Fruit fly (Drosophila melanogaster) whole organism, embryonic: ENCODE data around the gene pico.

Experiments used
- BEAF-32 ChIP-seq: fragments of 200-800 bp; sonication (Bioruptor generic); optimal IDR thresholded peaks from 3 replicates; lab custom pipeline; 2017; ENCODE audit warnings: missing biosample characterization, missing genetic modification characterization, mild to moderate bottlenecking, moderate library complexity, missing genetic modification reagents
- Bdp1 ChIP-seq: fragments of 200-800 bp; sonication (Bioruptor generic); optimal IDR thresholded peaks from 3 replicates; lab custom pipeline; 2016; ENCODE audit warnings: missing biosample characterization, missing genetic modification characterization
- CG10543 ChIP-seq: fragments of 200-800 bp; sonication (Bioruptor generic); optimal IDR thresholded peaks from 3 replicates; lab custom pipeline; 2017; ENCODE audit warnings: missing biosample characterization, mild to moderate bottlenecking, missing genetic modification characterization, moderate library complexity
- CG11560 ChIP-seq: fragments of 200-800 bp; sonication (Bioruptor generic); IDR thresholded peaks from 3 replicates; pipeline ENCODE4 v1.3.6; 2022; ENCODE audit warnings: missing biosample characterization, missing genetic modification characterization
- CG12236 ChIP-seq: fragments of 200-800 bp; sonication (Bioruptor generic); optimal IDR thresholded peaks from 2 replicates; lab custom pipeline; 2016; ENCODE audit warnings: missing biosample characterization, missing genetic modification characterization
- CG16813 ChIP-seq: fragments of 200-800 bp; sonication (Bioruptor generic); IDR thresholded peaks from 3 replicates; pipeline ENCODE4 v1.3.6; 2022; ENCODE audit warnings: missing biosample characterization, missing genetic modification characterization; ENCODE audit not compliant: partially characterized antibody
- CG16815 ChIP-seq: fragments of 200-800 bp; sonication (Bioruptor generic); optimal IDR thresholded peaks from 3 replicates; lab custom pipeline; 2017; ENCODE audit warnings: missing biosample characterization, mild to moderate bottlenecking, missing genetic modification characterization
- CG17359 ChIP-seq: fragments of 200-800 bp; sonication (Bioruptor generic); optimal IDR thresholded peaks from 3 replicates; lab custom pipeline; 2018; ENCODE audit warnings: missing biosample characterization, mild to moderate bottlenecking, missing genetic modification characterization, moderate library complexity
- CG17568 ChIP-seq: fragments of 200-800 bp; sonication (Bioruptor generic); optimal IDR thresholded peaks from 2 replicates; lab custom pipeline; 2018; ENCODE audit warnings: missing biosample characterization, mild to moderate bottlenecking, missing genetic modification characterization, moderate library complexity
- CG17612 ChIP-seq: fragments of 200-800 bp; sonication (Bioruptor generic); IDR thresholded peaks from 2 replicates; pipeline ENCODE4 v1.3.6; 2022; ENCODE audit warnings: missing biosample characterization, missing genetic modification characterization
- CG17912 ChIP-seq: fragments of 200-800 bp; sonication (Bioruptor generic); optimal IDR thresholded peaks from 2 replicates; lab custom pipeline; 2018; ENCODE audit warnings: missing biosample characterization, mild to moderate bottlenecking, missing genetic modification characterization
- CG2129 ChIP-seq: fragments of 200-800 bp; sonication (Bioruptor generic); IDR thresholded peaks from 2 replicates; pipeline ENCODE4 v1.3.6; 2022; ENCODE audit warnings: missing biosample characterization, missing genetic modification characterization; ENCODE audit not compliant: partially characterized antibody
- CG2202 ChIP-seq: fragments of 200-800 bp; sonication (Bioruptor generic); optimal IDR thresholded peaks from 2 replicates; lab custom pipeline; 2018; ENCODE audit warnings: missing biosample characterization, mild to moderate bottlenecking, missing genetic modification characterization
- CG2875 ChIP-seq: fragments of 200-800 bp; sonication (Bioruptor generic); optimal IDR thresholded peaks from 2 replicates; lab custom pipeline; 2017; ENCODE audit warnings: missing biosample characterization, mild to moderate bottlenecking, missing genetic modification characterization, missing genetic modification reagents
- CG2889 ChIP-seq: fragments of 200-800 bp; sonication (Bioruptor generic); IDR thresholded peaks from 3 replicates; pipeline ENCODE4 v1.3.6; 2022; ENCODE audit warnings: missing biosample characterization, missing genetic modification characterization
- CG3847 ChIP-seq: fragments of 200-800 bp; sonication (Bioruptor generic); IDR thresholded peaks from 2 replicates; pipeline ENCODE4 v1.3.6; 2022; ENCODE audit warnings: missing biosample characterization, missing genetic modification characterization
- CG42726 ChIP-seq: fragments of 200-800 bp; sonication (Bioruptor generic); IDR thresholded peaks from 2 replicates; pipeline ENCODE4 v1.3.6; 2022; ENCODE audit warnings: missing biosample characterization, missing genetic modification characterization; ENCODE audit not compliant: partially characterized antibody
- CG4617 ChIP-seq: fragments of 200-800 bp; sonication (Bioruptor generic); optimal IDR thresholded peaks from 3 replicates; lab custom pipeline; 2016; ENCODE audit warnings: missing biosample characterization, missing genetic modification characterization, borderline replicate concordance
- CG6791 ChIP-seq: fragments of 200-800 bp; sonication (Bioruptor generic); IDR thresholded peaks from 3 replicates; pipeline ENCODE4 v1.3.6; 2022; ENCODE audit warnings: missing biosample characterization, missing genetic modification characterization; ENCODE audit not compliant: partially characterized antibody
- CG6854 ChIP-seq: fragments of 200-800 bp; sonication (Bioruptor generic); optimal IDR thresholded peaks from 3 replicates; lab custom pipeline; 2017; ENCODE audit warnings: missing biosample characterization, mild to moderate bottlenecking, missing genetic modification characterization
- CG8765 ChIP-seq: fragments of 200-800 bp; sonication (Bioruptor generic); IDR thresholded peaks from 2 replicates; pipeline ENCODE4 v1.3.6; 2022; ENCODE audit warnings: missing biosample characterization, missing genetic modification characterization
- CrebB ChIP-seq: fragments of 200-800 bp; sonication (Bioruptor generic); optimal IDR thresholded peaks from 3 replicates; lab custom pipeline; 2018; ENCODE audit warnings: missing biosample characterization, mild to moderate bottlenecking, missing genetic modification characterization
- D19B ChIP-seq: fragments of 200-800 bp; sonication (Bioruptor generic); optimal IDR thresholded peaks from 2 replicates; lab custom pipeline; 2017; ENCODE audit warnings: missing biosample characterization, mild to moderate bottlenecking, missing genetic modification characterization
- Dek ChIP-seq: fragments of 200-800 bp; sonication (Bioruptor generic); optimal IDR thresholded peaks from 3 replicates; lab custom pipeline; 2019; ENCODE audit warnings: missing biosample characterization, mild to moderate bottlenecking, missing genetic modification characterization, moderate library complexity
- Fer1 ChIP-seq: fragments of 200-800 bp; sonication (Bioruptor generic); optimal IDR thresholded peaks from 2 replicates; lab custom pipeline; 2017; ENCODE audit warnings: missing biosample characterization, mild to moderate bottlenecking, missing genetic modification characterization
- Fer3 ChIP-seq: fragments of 200-800 bp; sonication (Bioruptor generic); optimal IDR thresholded peaks from 2 replicates; lab custom pipeline; 2018; ENCODE audit warnings: missing biosample characterization, mild to moderate bottlenecking, missing genetic modification characterization, moderate library complexity
- Hsf ChIP-seq: fragments of 200-800 bp; sonication (Bioruptor generic); optimal IDR thresholded peaks from 3 replicates; lab custom pipeline; 2016; ENCODE audit warnings: missing biosample characterization, missing genetic modification characterization
- Meics ChIP-seq: fragments of 200-800 bp; sonication (Bioruptor generic); optimal IDR thresholded peaks from 2 replicates; lab custom pipeline; 2017; ENCODE audit warnings: missing biosample characterization, mild to moderate bottlenecking, missing genetic modification characterization
- Myb ChIP-seq: fragments of 200-800 bp; sonication (Bioruptor generic); optimal IDR thresholded peaks from 2 replicates; lab custom pipeline; 2016; ENCODE audit warnings: missing biosample characterization, missing genetic modification characterization
- Six4 ChIP-seq: fragments of 200-800 bp; sonication (Bioruptor generic); optimal IDR thresholded peaks from 2 replicates; lab custom pipeline; 2016; ENCODE audit warnings: missing biosample characterization, missing genetic modification characterization
- Taf1 ChIP-seq: fragments of 200-800 bp; sonication (Bioruptor generic); IDR thresholded peaks from 2 replicates; pipeline ENCODE4 v1.3.6; 2022; ENCODE audit warnings: missing biosample characterization, missing genetic modification characterization
- abd-A ChIP-seq: fragments of 200-800 bp; sonication (Bioruptor generic); optimal IDR thresholded peaks from 3 replicates; lab custom pipeline; 2019; ENCODE audit warnings: missing biosample characterization, mild to moderate bottlenecking, missing genetic modification characterization, moderate library complexity
- ap ChIP-seq: fragments of 200-800 bp; sonication (Bioruptor generic); IDR thresholded peaks from 2 replicates; pipeline ENCODE4 v1.3.6; 2022; ENCODE audit warnings: missing biosample characterization, missing genetic modification characterization
- ato ChIP-seq: fragments of 200-800 bp; sonication (Bioruptor generic); IDR thresholded peaks from 2 replicates; pipeline ENCODE4 v1.3.6; 2022; ENCODE audit warnings: missing biosample characterization, missing genetic modification characterization; ENCODE audit not compliant: partially characterized antibody
- cwo ChIP-seq: fragments of 200-800 bp; sonication (Bioruptor generic); optimal IDR thresholded peaks from 3 replicates; lab custom pipeline; 2017; ENCODE audit warnings: missing biosample characterization, missing genetic modification characterization, mild to moderate bottlenecking, moderate library complexity, missing genetic modification reagents
- grn ChIP-seq: fragments of 200-800 bp; sonication (Bioruptor generic); optimal IDR thresholded peaks from 3 replicates; lab custom pipeline; 2017; ENCODE audit warnings: missing biosample characterization, missing genetic modification characterization
- gsb-n ChIP-seq: fragments of 200-800 bp; sonication (Bioruptor generic); optimal IDR thresholded peaks from 3 replicates; lab custom pipeline; 2018; ENCODE audit warnings: missing biosample characterization, mild to moderate bottlenecking, missing genetic modification characterization
- hth ChIP-seq: fragments of >200 bp; optimal IDR thresholded peaks from 2 replicates; lab custom pipeline; 2017; ENCODE audit warnings: inconsistent platforms
- ken ChIP-seq: fragments of 200-800 bp; sonication (Bioruptor generic); IDR thresholded peaks from 3 replicates; pipeline ENCODE4 v1.3.6; 2022; ENCODE audit warnings: missing biosample characterization, missing genetic modification characterization
- lilli ChIP-seq: fragments of 200-800 bp; sonication (Bioruptor generic); optimal IDR thresholded peaks from 3 replicates; lab custom pipeline; 2016; ENCODE audit warnings: missing biosample characterization, missing genetic modification characterization
- mld ChIP-seq: fragments of 200-800 bp; sonication (Bioruptor generic); IDR thresholded peaks from 3 replicates; pipeline ENCODE4 v1.3.6; 2022; ENCODE audit warnings: missing biosample characterization, missing genetic modification characterization; ENCODE audit not compliant: partially characterized antibody
- nmo ChIP-seq: fragments of 200-800 bp; sonication (Bioruptor generic); optimal IDR thresholded peaks from 2 replicates; lab custom pipeline; 2018; ENCODE audit warnings: missing biosample characterization, mild to moderate bottlenecking, missing genetic modification characterization, moderate library complexity
- odd ChIP-seq: fragments of 200-800 bp; sonication (Bioruptor generic); optimal IDR thresholded peaks from 2 replicates; lab custom pipeline; 2017; ENCODE audit warnings: missing biosample characterization, mild to moderate bottlenecking, missing genetic modification characterization
- p53 ChIP-seq: fragments of 200-800 bp; sonication (Bioruptor generic); optimal IDR thresholded peaks from 2 replicates; lab custom pipeline; 2016; ENCODE audit warnings: missing biosample characterization, missing genetic modification characterization
- pan ChIP-seq, 4 experiments: fragments of >200 bp in 3 of 4; fragments of 200-800 bp in 1 of 4; sonication (Bioruptor generic) in 1 of 4; optimal IDR thresholded peaks in 3 of 4; IDR thresholded peaks in 1 of 4; 2 replicates each; pipeline versions ENCODE4 v1.3.6 to Lab custom; 2017 to 2022; ENCODE audit warnings: missing biosample characterization in 2 of 4, missing genetic modification characterization in 2 of 4, mixed read lengths in 1 of 4
- rib ChIP-seq: fragments of 200-800 bp; sonication (Bioruptor generic); IDR thresholded peaks from 2 replicates; pipeline ENCODE4 v1.3.6; 2022; ENCODE audit warnings: missing biosample characterization, missing genetic modification characterization
- salm ChIP-seq: fragments of 200-800 bp; sonication (Bioruptor generic); optimal IDR thresholded peaks from 2 replicates; lab custom pipeline; 2018; ENCODE audit warnings: missing biosample characterization, mild to moderate bottlenecking, missing genetic modification characterization
- sens-2 ChIP-seq: fragments of 200-800 bp; sonication (Bioruptor generic); IDR thresholded peaks from 2 replicates; pipeline ENCODE4 v1.3.6; 2022; ENCODE audit warnings: missing biosample characterization, missing genetic modification characterization
- slbo ChIP-seq: fragments of 200-800 bp; sonication (Bioruptor generic); IDR thresholded peaks from 2 replicates; pipeline ENCODE4 v1.3.6; 2022; ENCODE audit warnings: missing biosample characterization, missing genetic modification characterization
- twi ChIP-seq: fragments of 200-800 bp; optimal IDR thresholded peaks from 2 replicates; lab custom pipeline; 2019; ENCODE audit warnings: missing biosample characterization, mild to moderate bottlenecking, missing genetic modification characterization, moderate library complexity
- vfl ChIP-seq: fragments of 200-800 bp; sonication (Bioruptor generic); optimal IDR thresholded peaks from 2 replicates; lab custom pipeline; 2016; ENCODE audit warnings: missing biosample characterization, missing genetic modification characterization

pico gene

DNA sequence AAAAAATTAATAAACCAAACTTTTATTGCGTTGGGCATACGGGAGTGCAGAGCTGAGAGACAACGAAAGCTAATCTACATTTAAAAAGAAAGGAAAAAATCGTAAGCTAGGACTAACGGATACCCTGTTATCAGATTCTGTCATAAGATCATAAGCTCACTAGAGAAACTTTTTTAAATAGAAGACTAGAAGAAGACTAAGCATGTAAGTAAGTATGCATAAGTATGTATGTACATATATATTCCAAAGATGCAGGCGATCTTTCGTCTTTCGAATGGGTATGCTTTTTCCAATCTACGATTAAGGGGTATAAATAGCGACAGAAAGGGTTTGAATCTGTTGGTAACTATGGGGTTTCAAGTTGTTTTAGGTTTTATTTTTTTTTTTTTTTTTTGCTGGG is 67.0 kb downstream of the pico start (continued):
- no peak for TF ChIP-seq slbo (GFP tag; lab: Robert Waterston, UW)
- TF ChIP-seq Hsf (GFP tag; lab: Kevin White, UChicago), result peak; percentile 10
- TF ChIP-seq BEAF-32 (GFP tag; lab: Kevin White, UChicago), result no peak
- TF ChIP-seq CG11560 (tag; lab: Robert Waterston, UW), result no peak
- no peak for TF ChIP-seq CG2202 (tag; lab: Kevin White, UChicago)
- no peak for TF ChIP-seq rib (GFP tag; lab: Robert Waterston, UW)
- TF ChIP-seq Bdp1 (GFP tag; lab: Kevin White, UChicago), result no peak
- no peak for TF ChIP-seq CG12236 (GFP tag; lab: Kevin White, UChicago)
- TF ChIP-seq ap (GFP tag; lab: Robert Waterston, UW), result no peak
- no peak for TF ChIP-seq Meics (GFP tag; lab: Kevin White, UChicago)
- TF ChIP-seq nmo (GFP tag; lab: Kevin White, UChicago), result peak; percentile 33
- TF ChIP-seq CG16815 (GFP tag; lab: Kevin White, UChicago), result peak; percentile 28
- no peak for TF ChIP-seq CG17912 (GFP tag; lab: Kevin White, UChicago)
- no peak for TF ChIP-seq twi (tag; lab: Kevin White, UChicago)
- no peak for TF ChIP-seq Dek (tag; lab: Kevin White, UChicago)
- TF ChIP-seq CG4617 (GFP tag; lab: Kevin White, UChicago), result no peak
- TF ChIP-seq p53 (GFP tag; lab: Kevin White, UChicago), result no peak
- no peak for TF ChIP-seq CG6854 (GFP tag; lab: Kevin White, UChicago)
- peak; percentile 18 for TF ChIP-seq lilli (GFP tag; lab: Kevin White, UChicago)
- TF ChIP-seq CG8765 (GFP tag; lab: Robert Waterston, UW), result no peak
- no peak for TF ChIP-seq grn (GFP tag; lab: Kevin White, UChicago)
- no peak for TF ChIP-seq abd-A
- TF ChIP-seq sens-2, result no peak; the same call in 1 of the 2 replicates
- no peak for TF ChIP-seq CG17568 (GFP tag; lab: Kevin White, UChicago)
- no peak for TF ChIP-seq pan (optimal IDR thresholded peaks at IDR 0.05; lab: Kevin White, UChicago)
- peak in 1 of 2 experiments; percentile 53 for TF ChIP-seq pan (GFP tag; optimal IDR thresholded peaks at IDR 0.05 in 1 of 2, IDR thresholded peaks at IDR 0.05 in 1 of 2)
- TF ChIP-seq hth (lab: Kevin White, UChicago), result no peak
- TF ChIP-seq Taf1 (GFP tag; lab: Robert Waterston, UW), result no peak
- no peak for TF ChIP-seq CG2875 (GFP tag; lab: Kevin White, UChicago)
- TF ChIP-seq CG2889 (GFP tag; lab: Robert Waterston, UW), result no peak
- no peak for TF ChIP-seq CG17612 (GFP tag; lab: Robert Waterston, UW)
- TF ChIP-seq CG42726 (GFP tag; lab: Robert Waterston, UW), result no peak
- no peak; the same call in 2 of the 3 replicates for TF ChIP-seq ken (GFP tag; lab: Robert Waterston, UW)
- TF ChIP-seq gsb-n, result peak; percentile 14
- TF ChIP-seq Fer3 (tag; lab: Kevin White, UChicago), result no peak
- TF ChIP-seq CG6791 (GFP tag; lab: Robert Waterston, UW), result no peak
- TF ChIP-seq D19B (GFP tag; lab: Kevin White, UChicago), result peak; percentile 72
- no peak for TF ChIP-seq ato (GFP tag; lab: Robert Waterston, UW)
- TF ChIP-seq Fer1, result no peak
- no peak for TF ChIP-seq CG16813 (GFP tag; lab: Robert Waterston, UW)
- TF ChIP-seq Myb (GFP tag; lab: Kevin White, UChicago), result no peak
- TF ChIP-seq salm (tag; lab: Kevin White, UChicago), result no peak
- no peak for TF ChIP-seq CG3847 (GFP tag; lab: Robert Waterston, UW)
- TF ChIP-seq cwo (GFP tag; lab: Kevin White, UChicago), result no peak
- TF ChIP-seq odd (GFP tag; lab: Kevin White, UChicago), result no peak
- peak; percentile 15 for TF ChIP-seq Six4 (GFP tag; lab: Kevin White, UChicago)
- TF ChIP-seq CG2129 (GFP tag; lab: Robert Waterston, UW), result no peak
- TF ChIP-seq vfl (GFP tag; lab: Kevin White, UChicago), result no peak
- TF ChIP-seq CG10543, result no peak
- peak; percentile 21 for TF ChIP-seq CG17359 (tag; lab: Kevin White, UChicago)
- TF ChIP-seq CrebB (tag; lab: Kevin White, UChicago), result no peak
- no peak for TF ChIP-seq mld
